Worm (Caenorhabditis elegans): Measurements from ENCODE around the gene Y54F10BM.22.

ce11 chrIII:2265986-2266701 lies 14.6 kb upstream of the Y54F10BM.22 start, which contains the start of gene fbxa-9:
- TF ChIP-seq snpc-4 (tag; optimal IDR thresholded peaks at IDR 0.05) (no peak), unc-62 (GFP tag; optimal IDR thresholded peaks at IDR 0.05) (no peak), pha-4 (tag; optimal IDR thresholded peaks at IDR 0.05) (no peak), hlh-1 (tag; optimal IDR thresholded peaks at IDR 0.05) (no peak), ztf-11 (tag; optimal IDR thresholded peaks at IDR 0.05) (no peak), ces-1 (GFP tag; optimal IDR thresholded peaks at IDR 0.05) (no peak), ceh-83 (GFP tag; optimal IDR thresholded peaks at IDR 0.05) (no peak), bed-3 (GFP tag; optimal IDR thresholded peaks at IDR 0.05) (no peak)

Data from whole organism, mixed stage, embryonic.